Worm (Caenorhabditis elegans) whole organism, midembryonic: Measurements from ENCODE around the gene flp-23.

ENCODE experiments used
- T22C8.4 ChIP-seq: fragments of 200-800 bp; sonication (Bioruptor generic); IDR thresholded peaks from 2 replicates; pipeline ENCODE4 v1.3.6; 2022; ENCODE audit warnings: missing genetic modification characterization, missing compliant biosample characterization
- flt-1 ChIP-seq: fragments of 200-800 bp; sonication (Bioruptor generic); IDR thresholded peaks from 2 replicates; pipeline ENCODE4 v1.3.6; 2022; ENCODE audit warnings: missing genetic modification characterization, missing compliant biosample characterization
- klf-2 ChIP-seq: fragments of 200-800 bp; sonication (Bioruptor generic); conservative IDR thresholded peaks from 2 replicates; pipeline ENCODE4 v1.3.6; 2022; ENCODE audit warnings: missing genetic modification reagents, missing genetic modification characterization, missing compliant biosample characterization
- med-1 ChIP-seq: sonication (generic microtip); optimal IDR thresholded peaks from 2 replicates; lab custom pipeline; 2017; ENCODE audit warnings: missing genetic modification characterization, mild to moderate bottlenecking, missing compliant biosample characterization, antibody characterized with exemption, missing genetic modification reagents; ENCODE audit not compliant: insufficient read depth
- ref-1 ChIP-seq: fragments of 200-800 bp; sonication (Bioruptor generic); conservative IDR thresholded peaks from 2 replicates; pipeline ENCODE4 v1.3.6; 2022; ENCODE audit warnings: missing genetic modification reagents, missing genetic modification characterization, missing compliant biosample characterization
- tab-1 ChIP-seq: fragments of 200-800 bp; sonication (Bioruptor generic); IDR thresholded peaks from 2 replicates; pipeline ENCODE4 v1.3.6; 2022; ENCODE audit warnings: missing genetic modification characterization, missing compliant biosample characterization
- ztf-23 ChIP-seq: fragments of 200-800 bp; sonication (Bioruptor generic); IDR thresholded peaks from 2 replicates; pipeline ENCODE4 v1.3.6; 2022; ENCODE audit warnings: missing genetic modification reagents, missing genetic modification characterization, missing compliant biosample characterization
- ztf-29 ChIP-seq: fragments of 200-800 bp; sonication (Bioruptor generic); IDR thresholded peaks from 2 replicates; pipeline ENCODE4 v1.3.6; 2022; ENCODE audit warnings: missing genetic modification reagents, missing genetic modification characterization, missing compliant biosample characterization

DNA sequence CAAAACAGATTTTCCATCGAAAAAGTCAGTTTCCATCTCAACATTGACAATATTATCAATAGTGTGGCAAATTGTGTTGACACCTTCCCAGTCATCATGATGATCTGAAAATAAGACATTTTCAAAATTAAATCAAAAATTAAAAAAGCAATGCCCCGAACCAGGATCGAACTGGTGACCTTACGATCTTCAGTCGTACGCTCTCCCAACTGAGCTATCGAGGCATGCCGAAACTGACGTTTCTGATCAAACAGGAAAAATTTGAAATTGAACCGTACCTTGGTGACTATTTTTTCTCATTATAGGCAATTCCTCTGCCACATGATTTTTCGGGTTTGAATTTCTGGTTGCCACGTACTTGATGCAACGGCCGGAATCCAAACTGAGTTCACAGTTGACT, 2.9 kb downstream of the flp-23 start:
- TF ChIP-seq klf-2 (GFP tag; lab: Robert Waterston, UW) (no peak), ref-1 (GFP tag; lab: Robert Waterston, UW) (no peak), flt-1 (GFP tag; lab: Robert Waterston, UW) (no peak), med-1 (GFP tag; lab: Kevin White, UChicago) (no peak), ztf-29 (GFP tag; lab: Robert Waterston, UW) (no peak), ztf-23 (GFP tag; lab: Robert Waterston, UW) (no peak), T22C8.4 (GFP tag; lab: Robert Waterston, UW) (no peak), tab-1 (GFP tag; lab: Robert Waterston, UW) (no peak)
